Worm (Caenorhabditis elegans): ENCODE results near the gene hmgr-1.

ce11 chrIII:7357356-7357755 lies 1.9 kb upstream of the hmgr-1 start, which contains the start of gene F08F8.10:
- TF ChIP-seq tra-4 (tag; optimal IDR thresholded peaks at IDR 0.05) (no peak), flt-1 (GFP tag; IDR thresholded peaks at IDR 0.05) (no peak), hmbx-1 (tag; optimal IDR thresholded peaks at IDR 0.05) (no peak), ama-1 (optimal IDR thresholded peaks at IDR 0.05) (no peak), aly-1 (tag; optimal IDR thresholded peaks at IDR 0.05) (no peak), ceh-36 (tag; optimal IDR thresholded peaks at IDR 0.05) (no peak), hnd-1 (tag; optimal IDR thresholded peaks at IDR 0.05) (no peak), scrt-1 (GFP tag; IDR thresholded peaks at IDR 0.05) (no peak), sea-1 (GFP tag; conservative IDR thresholded peaks at IDR 0.05) (no peak), B0310.2 (tag; optimal IDR thresholded peaks at IDR 0.05) (no peak), tbx-11 (GFP tag; IDR thresholded peaks at IDR 0.05) (no peak), F13C5.2 (tag; optimal IDR thresholded peaks at IDR 0.05) (no peak)

Data from whole organism, early embryonic.